Worm (Caenorhabditis elegans) whole organism, L1 larva: ENCODE measurements around the gene dao-6.

ENCODE experiments used
- C04F5.9 ChIP-seq: sonication (generic microtip); optimal IDR thresholded peaks from 2 replicates; lab custom pipeline; 2016; ENCODE audit warnings: missing genetic modification characterization, missing compliant biosample characterization
- F16B12.6 ChIP-seq: fragments of 150-350 bp; optimal IDR thresholded peaks from 2 replicates; lab custom pipeline; 2014; ENCODE audit warnings: missing biosample characterization, missing genetic modification characterization
- aha-1 ChIP-seq: fragments of 150-350 bp; optimal IDR thresholded peaks from 2 replicates; lab custom pipeline; 2014; ENCODE audit warnings: missing biosample characterization, missing genetic modification characterization
- aly-2 ChIP-seq: fragments of 150-350 bp; optimal IDR thresholded peaks from 2 replicates; lab custom pipeline; 2014; ENCODE audit warnings: missing biosample characterization, missing genetic modification characterization
- ceh-63 ChIP-seq: fragments of 200-800 bp; sonication (Bioruptor generic); optimal IDR thresholded peaks from 2 replicates; lab custom pipeline; 2018; ENCODE audit warnings: mild to moderate bottlenecking, missing genetic modification characterization, missing compliant biosample characterization
- ceh-8 ChIP-seq: fragments of 200-800 bp; sonication (Bioruptor generic); optimal IDR thresholded peaks from 2 replicates; lab custom pipeline; 2018; ENCODE audit warnings: mild to moderate bottlenecking, missing genetic modification characterization, moderate library complexity, missing compliant biosample characterization
- ceh-82 ChIP-seq, 3 experiments: fragments of 150-350 bp in 1 of 3; sonication (generic microtip) in 2 of 3; optimal IDR thresholded peaks; 2 replicates each; lab custom pipeline; 2014 to 2017; ENCODE audit warnings: missing biosample characterization in 3 of 3, missing genetic modification characterization in 3 of 3
- ces-1 ChIP-seq: fragments of 150-350 bp; optimal IDR thresholded peaks from 2 replicates; lab custom pipeline; 2014; ENCODE audit warnings: missing biosample characterization, missing genetic modification reagents, missing genetic modification characterization
- dpl-1 ChIP-seq, 3 experiments: fragments of 150-350 bp in 2 of 3; sonication (generic microtip) in 1 of 3; optimal IDR thresholded peaks; 2 replicates each; lab custom pipeline; 2014 to 2017; ENCODE audit warnings: missing biosample characterization in 3 of 3, missing genetic modification characterization in 3 of 3, missing genetic modification reagents in 3 of 3
- efl-1 ChIP-seq, 4 experiments: fragments of 150-350 bp; optimal IDR thresholded peaks in 3 of 4; peaks in 1 of 4; 1 replicate in 1 of 4; 2 replicates in 3 of 4; lab custom pipeline; 2014; ENCODE audit warnings: missing biosample characterization in 2 of 4, missing genetic modification characterization in 2 of 4, missing genetic modification reagents in 2 of 4
- efl-3 ChIP-seq: fragments of 200-800 bp; sonication (Bioruptor generic); optimal IDR thresholded peaks from 2 replicates; lab custom pipeline; 2018; ENCODE audit warnings: mild to moderate bottlenecking, missing genetic modification characterization, missing compliant biosample characterization
- elt-3 ChIP-seq, 6 experiments: fragments of 150-350 bp in 1 of 6; sonication (generic microtip); optimal IDR thresholded peaks; 2 replicates each; lab custom pipeline; 2017 to 2018; ENCODE audit warnings: missing biosample characterization in 6 of 6, missing genetic modification characterization in 6 of 6, inconsistent platforms in 1 of 6
- fkh-8 ChIP-seq: sonication (generic microtip); optimal IDR thresholded peaks from 2 replicates; lab custom pipeline; 2016; ENCODE audit warnings: mild to moderate bottlenecking, missing genetic modification characterization, missing compliant biosample characterization
- hlh-17 ChIP-seq: fragments of 200-800 bp; sonication (Bioruptor generic); optimal IDR thresholded peaks from 2 replicates; lab custom pipeline; 2018; ENCODE audit warnings: missing genetic modification characterization, mild to moderate bottlenecking, missing compliant biosample characterization, moderate library complexity, borderline replicate concordance
- irx-1 ChIP-seq: sonication (generic microtip); optimal IDR thresholded peaks from 2 replicates; lab custom pipeline; 2016; ENCODE audit warnings: missing genetic modification characterization, missing compliant biosample characterization
- isw-1 ChIP-seq: fragments of 200-800 bp; sonication (Bioruptor generic); IDR thresholded peaks from 2 replicates; pipeline ENCODE4 v1.3.6; 2022; ENCODE audit warnings: missing genetic modification characterization, missing compliant biosample characterization
- lin-13 ChIP-seq: fragments of 150-350 bp; optimal IDR thresholded peaks from 2 replicates; lab custom pipeline; 2014; ENCODE audit warnings: missing biosample characterization, missing genetic modification reagents, missing genetic modification characterization
- lin-14 ChIP-seq: fragments of 200-800 bp; sonication (Bioruptor generic); optimal IDR thresholded peaks from 2 replicates; lab custom pipeline; 2018; ENCODE audit warnings: mild to moderate bottlenecking, missing genetic modification characterization, moderate library complexity, missing compliant biosample characterization
- lin-35 ChIP-seq, 2 experiments: fragments of 150-350 bp; optimal IDR thresholded peaks; 2 replicates each; lab custom pipeline; 2014; ENCODE audit warnings: missing biosample characterization in 2 of 2, missing genetic modification characterization in 2 of 2, missing genetic modification reagents in 2 of 2
- lir-3 ChIP-seq: sonication (generic microtip); optimal IDR thresholded peaks from 2 replicates; lab custom pipeline; 2016; ENCODE audit warnings: mild to moderate bottlenecking, missing genetic modification characterization, moderate library complexity, missing compliant biosample characterization; ENCODE audit not compliant: poor library complexity
- lsy-2 ChIP-seq, 2 experiments: fragments of 150-350 bp; optimal IDR thresholded peaks; 2 replicates each; lab custom pipeline; 2014; ENCODE audit warnings: missing biosample characterization in 2 of 2, missing genetic modification characterization in 2 of 2
- mab-9 ChIP-seq: fragments of 200-800 bp; sonication (Bioruptor generic); IDR thresholded peaks from 2 replicates; pipeline ENCODE4 v1.3.6; 2022; ENCODE audit warnings: missing genetic modification reagents, missing genetic modification characterization, missing compliant biosample characterization
- nhr-11 ChIP-seq: fragments of 150-350 bp; optimal IDR thresholded peaks from 2 replicates; lab custom pipeline; 2014; ENCODE audit warnings: missing biosample characterization, missing genetic modification characterization
- nhr-19 ChIP-seq: fragments of 200-800 bp; sonication (Bioruptor generic); conservative IDR thresholded peaks from 2 replicates; pipeline ENCODE4 v1.3.6; 2022; ENCODE audit warnings: missing genetic modification characterization, missing compliant biosample characterization
- nhr-71 ChIP-seq: sonication (generic microtip); optimal IDR thresholded peaks from 2 replicates; lab custom pipeline; 2016; ENCODE audit warnings: mild to moderate bottlenecking, missing genetic modification characterization, moderate library complexity, missing compliant biosample characterization
- nhr-76 ChIP-seq: sonication (generic microtip); optimal IDR thresholded peaks from 2 replicates; lab custom pipeline; 2017; ENCODE audit warnings: missing biosample characterization, missing genetic modification characterization
- nhr-77 ChIP-seq: fragments of 150-350 bp; optimal IDR thresholded peaks from 2 replicates; lab custom pipeline; 2014; ENCODE audit warnings: missing biosample characterization, missing genetic modification characterization
- nhr-85 ChIP-seq: sonication (generic microtip); peaks from one replicate; lab custom pipeline; 2016; ENCODE audit warnings: missing genetic modification characterization, inconsistent platforms, missing compliant biosample characterization
- nhr-90 ChIP-seq: sonication (generic microtip); optimal IDR thresholded peaks from 2 replicates; lab custom pipeline; 2016; ENCODE audit warnings: mild to moderate bottlenecking, missing genetic modification characterization, missing compliant biosample characterization; ENCODE audit not compliant: poor library complexity
- pax-3 ChIP-seq: fragments of 200-800 bp; sonication (Bioruptor generic); optimal IDR thresholded peaks from 2 replicates; lab custom pipeline; 2018; ENCODE audit warnings: mild to moderate bottlenecking, missing genetic modification characterization, moderate library complexity, missing compliant biosample characterization
- rnt-1 ChIP-seq: sonication (generic microtip); optimal IDR thresholded peaks from 2 replicates; lab custom pipeline; 2016; ENCODE audit warnings: mild to moderate bottlenecking, missing genetic modification characterization, moderate library complexity, missing compliant biosample characterization
- skn-1 ChIP-seq: fragments of 150-350 bp; optimal IDR thresholded peaks from 2 replicates; lab custom pipeline; 2014; ENCODE audit warnings: missing biosample characterization, missing genetic modification characterization
- swsn-7 ChIP-seq: sonication (generic microtip); optimal IDR thresholded peaks from 2 replicates; lab custom pipeline; 2016; ENCODE audit warnings: missing genetic modification characterization, missing compliant biosample characterization
- tbx-2 ChIP-seq: sonication (generic microtip); optimal IDR thresholded peaks from 2 replicates; lab custom pipeline; 2016; ENCODE audit warnings: missing genetic modification characterization, missing compliant biosample characterization
- tlp-1 ChIP-seq: fragments of 150-350 bp; optimal IDR thresholded peaks from 2 replicates; lab custom pipeline; 2014; ENCODE audit warnings: missing biosample characterization, missing genetic modification characterization
- unc-86 ChIP-seq: sonication (generic microtip); optimal IDR thresholded peaks from 2 replicates; lab custom pipeline; 2016; ENCODE audit warnings: missing genetic modification characterization, missing compliant biosample characterization
- unc-98 ChIP-seq: fragments of 200-800 bp; sonication (Bioruptor generic); IDR thresholded peaks from 2 replicates; pipeline ENCODE4 v1.3.6; 2022; ENCODE audit warnings: missing genetic modification characterization, missing compliant biosample characterization
- xbp-1 ChIP-seq: sonication (generic microtip); optimal IDR thresholded peaks from 2 replicates; lab custom pipeline; 2016; ENCODE audit warnings: missing genetic modification characterization, missing compliant biosample characterization

Gene dao-6

ce11 chrIII:9775916-9776315, 39.9 kb upstream of the dao-6 start:
- TF ChIP-seq efl-1 (optimal IDR thresholded peaks at IDR 0.05; lab: Kevin White, UChicago), result peak in 1 of 2 experiments; percentile 81
- TF ChIP-seq efl-1 (GFP tag; optimal IDR thresholded peaks at IDR 0.05 in 1 of 2; lab: Kevin White, UChicago), result peak; percentile 73 to 98
- peak in 1 of 2 experiments; percentile 27 for TF ChIP-seq lsy-2 (tag; optimal IDR thresholded peaks at IDR 0.05; lab: Kevin White, UChicago)
- TF ChIP-seq dpl-1 (GFP tag; optimal IDR thresholded peaks at IDR 0.05; lab: Kevin White, UChicago), result peak; percentile 53 to 78 (median 66)
- no peak for TF ChIP-seq nhr-85 (tag; lab: Kevin White, UChicago)
- TF ChIP-seq lin-14 (GFP tag; lab: Kevin White, UChicago), result no peak
- TF ChIP-seq hlh-17 (GFP tag; lab: Kevin White, UChicago), result no peak
- TF ChIP-seq irx-1 (tag; lab: Kevin White, UChicago), result no peak
- no peak for TF ChIP-seq unc-86
- TF ChIP-seq skn-1 (tag; lab: Kevin White, UChicago), result no peak
- TF ChIP-seq ceh-8 (GFP tag; lab: Kevin White, UChicago), result no peak
- TF ChIP-seq aha-1 (tag; lab: Kevin White, UChicago), result no peak
- peak; percentile 59 to 90 for TF ChIP-seq lin-35 (GFP tag; optimal IDR thresholded peaks at IDR 0.05; lab: Kevin White, UChicago)
- no peak for TF ChIP-seq swsn-7
- TF ChIP-seq tlp-1 (tag; lab: Kevin White, UChicago), result no peak
- no peak for TF ChIP-seq efl-3 (GFP tag; lab: Kevin White, UChicago)
- TF ChIP-seq nhr-71 (tag; lab: Kevin White, UChicago), result peak; percentile 10
- no peak for TF ChIP-seq aly-2 (tag; lab: Kevin White, UChicago)
- TF ChIP-seq rnt-1, result peak; percentile 9
- no peak for TF ChIP-seq xbp-1
- peak; percentile 5 for TF ChIP-seq lir-3

ce11 chrIII:9772394-9772793, 36.4 kb upstream of the dao-6 start:
- no peak for TF ChIP-seq efl-1 (optimal IDR thresholded peaks at IDR 0.05; lab: Kevin White, UChicago)
- peak in 1 of 2 experiments; percentile 90 for TF ChIP-seq efl-1 (GFP tag; optimal IDR thresholded peaks at IDR 0.05 in 1 of 2; lab: Kevin White, UChicago)
- TF ChIP-seq F16B12.6, result no peak

ce11 chrIII:9770590-9770989, 34.6 kb upstream of the dao-6 start:
- TF ChIP-seq lin-13 (GFP tag; lab: Kevin White, UChicago), result no peak
- TF ChIP-seq nhr-77 (tag; lab: Kevin White, UChicago), result no peak
- TF ChIP-seq efl-3 (GFP tag; lab: Kevin White, UChicago), result no peak
- no peak for TF ChIP-seq ces-1 (GFP tag; lab: Kevin White, UChicago)
- TF ChIP-seq isw-1 (GFP tag; lab: Robert Waterston, UW), result no peak
- no peak for TF ChIP-seq mab-9 (GFP tag; lab: Robert Waterston, UW)
- no peak for TF ChIP-seq tbx-2 (tag; lab: Kevin White, UChicago)
- no peak for TF ChIP-seq nhr-76
- TF ChIP-seq lin-14 (GFP tag; lab: Kevin White, UChicago), result no peak
- TF ChIP-seq pax-3, result no peak
- TF ChIP-seq unc-98 (GFP tag; lab: Robert Waterston, UW), result no peak

- TF ChIP-seq nhr-19 (GFP tag; lab: Robert Waterston, UW), result no peak
- no peak for TF ChIP-seq ceh-63 (GFP tag; lab: Kevin White, UChicago)
- TF ChIP-seq fkh-8 (tag; lab: Kevin White, UChicago), result no peak
- TF ChIP-seq tbx-2 (tag; lab: Kevin White, UChicago), result no peak
- TF ChIP-seq C04F5.9 (tag; lab: Kevin White, UChicago), result no peak
- no peak for TF ChIP-seq efl-1 (optimal IDR thresholded peaks at IDR 0.05; lab: Kevin White, UChicago)
- TF ChIP-seq efl-1 (GFP tag; optimal IDR thresholded peaks at IDR 0.05 in 1 of 2; lab: Kevin White, UChicago), result peak in 1 of 2 experiments; percentile 73
Observed at ce11 chrIII:9768023-9768422, 32.0 kb upstream of the dao-6 start.

ce11 chrIII:9767095-9767494, 31.1 kb upstream of the dao-6 start:
- TF ChIP-seq ceh-82 (tag; optimal IDR thresholded peaks at IDR 0.05; lab: Kevin White, UChicago), result no peak
- TF ChIP-seq nhr-90 (tag; lab: Kevin White, UChicago), result no peak
- peak; percentile 51 for TF ChIP-seq nhr-85 (tag; lab: Kevin White, UChicago)
- TF ChIP-seq elt-3 (tag; optimal IDR thresholded peaks at IDR 0.05; lab: Kevin White, UChicago), result no peak
- TF ChIP-seq nhr-11 (tag; lab: Kevin White, UChicago), result no peak
- no peak for TF ChIP-seq efl-1 (optimal IDR thresholded peaks at IDR 0.05; lab: Kevin White, UChicago)
- TF ChIP-seq efl-1 (GFP tag; optimal IDR thresholded peaks at IDR 0.05 in 1 of 2; lab: Kevin White, UChicago), result peak in 1 of 2 experiments; percentile 30
